Worm (Caenorhabditis elegans) whole organism, L1 larva: ENCODE results near the gene helq-1.

ENCODE experiments used
- C04F5.9 ChIP-seq: sonication (generic microtip); optimal IDR thresholded peaks from 2 replicates; lab custom pipeline; 2016; ENCODE audit warnings: missing genetic modification characterization, missing compliant biosample characterization
- Y116A8C.19 ChIP-seq: sonication (generic microtip); optimal IDR thresholded peaks from 2 replicates; lab custom pipeline; 2016; ENCODE audit warnings: missing compliant biosample characterization, missing genetic modification characterization, borderline replicate concordance
- aly-2 ChIP-seq: fragments of 150-350 bp; optimal IDR thresholded peaks from 2 replicates; lab custom pipeline; 2014; ENCODE audit warnings: missing biosample characterization, missing genetic modification characterization
- ceh-63 ChIP-seq: fragments of 200-800 bp; sonication (Bioruptor generic); optimal IDR thresholded peaks from 2 replicates; lab custom pipeline; 2018; ENCODE audit warnings: mild to moderate bottlenecking, missing genetic modification characterization, missing compliant biosample characterization
- ceh-8 ChIP-seq: fragments of 200-800 bp; sonication (Bioruptor generic); optimal IDR thresholded peaks from 2 replicates; lab custom pipeline; 2018; ENCODE audit warnings: mild to moderate bottlenecking, missing genetic modification characterization, moderate library complexity, missing compliant biosample characterization
- dpl-1 ChIP-seq, 3 experiments: fragments of 150-350 bp in 2 of 3; sonication (generic microtip) in 1 of 3; optimal IDR thresholded peaks; 2 replicates each; lab custom pipeline; 2014 to 2017; ENCODE audit warnings: missing biosample characterization in 3 of 3, missing genetic modification characterization in 3 of 3, missing genetic modification reagents in 3 of 3
- efl-1 ChIP-seq, 4 experiments: fragments of 150-350 bp; optimal IDR thresholded peaks in 3 of 4; peaks in 1 of 4; 1 replicate in 1 of 4; 2 replicates in 3 of 4; lab custom pipeline; 2014; ENCODE audit warnings: missing biosample characterization in 2 of 4, missing genetic modification characterization in 2 of 4, missing genetic modification reagents in 2 of 4
- efl-3 ChIP-seq: fragments of 200-800 bp; sonication (Bioruptor generic); optimal IDR thresholded peaks from 2 replicates; lab custom pipeline; 2018; ENCODE audit warnings: mild to moderate bottlenecking, missing genetic modification characterization, missing compliant biosample characterization
- egl-27 ChIP-seq, 2 experiments: fragments of 150-350 bp in 1 of 2; sonication (generic microtip); optimal IDR thresholded peaks; 3 replicates each; lab custom pipeline; 2017 to 2018; ENCODE audit warnings: missing biosample characterization in 2 of 2, missing genetic modification characterization in 2 of 2, missing genetic modification reagents in 2 of 2
- fkh-10 ChIP-seq: sonication (generic microtip); optimal IDR thresholded peaks from 2 replicates; lab custom pipeline; 2017; ENCODE audit warnings: missing biosample characterization, missing genetic modification reagents, missing genetic modification characterization
- fkh-4 ChIP-seq: sonication (generic microtip); optimal IDR thresholded peaks from 2 replicates; lab custom pipeline; 2016; ENCODE audit warnings: missing compliant biosample characterization, missing genetic modification characterization, borderline replicate concordance
- fos-1 ChIP-seq: fragments of 150-350 bp; optimal IDR thresholded peaks from 2 replicates; lab custom pipeline; 2014; ENCODE audit warnings: missing biosample characterization, missing genetic modification characterization
- grh-1 ChIP-seq: fragments of 200-800 bp; sonication (Bioruptor generic); IDR thresholded peaks from 2 replicates; pipeline ENCODE4 v1.3.6; 2022; ENCODE audit warnings: missing genetic modification reagents, missing genetic modification characterization, missing compliant biosample characterization
- hlh-17 ChIP-seq: fragments of 200-800 bp; sonication (Bioruptor generic); optimal IDR thresholded peaks from 2 replicates; lab custom pipeline; 2018; ENCODE audit warnings: missing genetic modification characterization, mild to moderate bottlenecking, missing compliant biosample characterization, moderate library complexity, borderline replicate concordance
- hlh-4 ChIP-seq: sonication (generic microtip); optimal IDR thresholded peaks from 2 replicates; lab custom pipeline; 2016; ENCODE audit warnings: mild to moderate bottlenecking, missing genetic modification characterization, missing compliant biosample characterization
- irx-1 ChIP-seq: sonication (generic microtip); optimal IDR thresholded peaks from 2 replicates; lab custom pipeline; 2016; ENCODE audit warnings: missing genetic modification characterization, missing compliant biosample characterization
- lin-15B ChIP-seq: fragments of 150-350 bp; sonication (generic microtip); optimal IDR thresholded peaks from 3 replicates; lab custom pipeline; 2014; ENCODE audit warnings: missing biosample characterization, missing genetic modification characterization
- lin-35 ChIP-seq, 2 experiments: fragments of 150-350 bp; optimal IDR thresholded peaks; 2 replicates each; lab custom pipeline; 2014; ENCODE audit warnings: missing biosample characterization in 2 of 2, missing genetic modification characterization in 2 of 2, missing genetic modification reagents in 2 of 2
- lir-3 ChIP-seq: sonication (generic microtip); optimal IDR thresholded peaks from 2 replicates; lab custom pipeline; 2016; ENCODE audit warnings: mild to moderate bottlenecking, missing genetic modification characterization, moderate library complexity, missing compliant biosample characterization; ENCODE audit not compliant: poor library complexity
- lsy-2 ChIP-seq, 2 experiments: fragments of 150-350 bp; optimal IDR thresholded peaks; 2 replicates each; lab custom pipeline; 2014; ENCODE audit warnings: missing biosample characterization in 2 of 2, missing genetic modification characterization in 2 of 2
- mab-9 ChIP-seq: fragments of 200-800 bp; sonication (Bioruptor generic); IDR thresholded peaks from 2 replicates; pipeline ENCODE4 v1.3.6; 2022; ENCODE audit warnings: missing genetic modification reagents, missing genetic modification characterization, missing compliant biosample characterization
- mdl-1 ChIP-seq, 2 experiments: fragments of 150-350 bp; optimal IDR thresholded peaks; 2 replicates each; lab custom pipeline; 2014 to 2017; ENCODE audit warnings: missing biosample characterization in 2 of 2, missing genetic modification characterization in 2 of 2, inconsistent platforms in 1 of 2
- nhr-12 ChIP-seq: sonication (generic microtip); optimal IDR thresholded peaks from 2 replicates; lab custom pipeline; 2017; ENCODE audit warnings: missing biosample characterization, missing genetic modification characterization
- nhr-19 ChIP-seq: fragments of 200-800 bp; sonication (Bioruptor generic); conservative IDR thresholded peaks from 2 replicates; pipeline ENCODE4 v1.3.6; 2022; ENCODE audit warnings: missing genetic modification characterization, missing compliant biosample characterization
- nhr-47 ChIP-seq: sonication (generic microtip); optimal IDR thresholded peaks from 2 replicates; lab custom pipeline; 2016; ENCODE audit warnings: mild to moderate bottlenecking, missing genetic modification characterization, moderate library complexity, missing compliant biosample characterization
- nhr-71 ChIP-seq: sonication (generic microtip); optimal IDR thresholded peaks from 2 replicates; lab custom pipeline; 2016; ENCODE audit warnings: mild to moderate bottlenecking, missing genetic modification characterization, moderate library complexity, missing compliant biosample characterization
- nhr-76 ChIP-seq: sonication (generic microtip); optimal IDR thresholded peaks from 2 replicates; lab custom pipeline; 2017; ENCODE audit warnings: missing biosample characterization, missing genetic modification characterization
- nhr-77 ChIP-seq: fragments of 150-350 bp; optimal IDR thresholded peaks from 2 replicates; lab custom pipeline; 2014; ENCODE audit warnings: missing biosample characterization, missing genetic modification characterization
- nhr-90 ChIP-seq: sonication (generic microtip); optimal IDR thresholded peaks from 2 replicates; lab custom pipeline; 2016; ENCODE audit warnings: mild to moderate bottlenecking, missing genetic modification characterization, missing compliant biosample characterization; ENCODE audit not compliant: poor library complexity
- pag-3 ChIP-seq: sonication (generic microtip); optimal IDR thresholded peaks from 2 replicates; lab custom pipeline; 2017; ENCODE audit warnings: missing genetic modification characterization, mild to moderate bottlenecking, missing compliant biosample characterization, antibody characterized with exemption, borderline replicate concordance; ENCODE audit not compliant: insufficient read depth
- pax-3 ChIP-seq: fragments of 200-800 bp; sonication (Bioruptor generic); optimal IDR thresholded peaks from 2 replicates; lab custom pipeline; 2018; ENCODE audit warnings: mild to moderate bottlenecking, missing genetic modification characterization, moderate library complexity, missing compliant biosample characterization
- snpc-4 ChIP-seq: fragments of 150-350 bp; optimal IDR thresholded peaks from 2 replicates; lab custom pipeline; 2014; ENCODE audit warnings: missing biosample characterization, missing genetic modification characterization
- sox-4 ChIP-seq: sonication (generic microtip); optimal IDR thresholded peaks from 2 replicates; lab custom pipeline; 2016; ENCODE audit warnings: missing genetic modification characterization, missing compliant biosample characterization
- sptf-1 ChIP-seq: fragments of 150-350 bp; optimal IDR thresholded peaks from 2 replicates; lab custom pipeline; 2014; ENCODE audit warnings: missing biosample characterization, missing genetic modification characterization
- swsn-7 ChIP-seq: sonication (generic microtip); optimal IDR thresholded peaks from 2 replicates; lab custom pipeline; 2016; ENCODE audit warnings: missing genetic modification characterization, missing compliant biosample characterization
- tlp-1 ChIP-seq: fragments of 150-350 bp; optimal IDR thresholded peaks from 2 replicates; lab custom pipeline; 2014; ENCODE audit warnings: missing biosample characterization, missing genetic modification characterization
- unc-130 ChIP-seq: fragments of 150-350 bp; optimal IDR thresholded peaks from 2 replicates; lab custom pipeline; 2017; ENCODE audit warnings: missing biosample characterization, missing genetic modification characterization, inconsistent platforms
- unc-62 ChIP-seq: fragments of 150-350 bp; optimal IDR thresholded peaks from 2 replicates; lab custom pipeline; 2014; ENCODE audit warnings: missing biosample characterization, missing genetic modification reagents, missing genetic modification characterization
- unc-86 ChIP-seq: sonication (generic microtip); optimal IDR thresholded peaks from 2 replicates; lab custom pipeline; 2016; ENCODE audit warnings: missing genetic modification characterization, missing compliant biosample characterization
- vab-15 ChIP-seq: sonication (generic microtip); optimal IDR thresholded peaks from 2 replicates; lab custom pipeline; 2017; ENCODE audit warnings: missing genotype, mild to moderate bottlenecking, missing genetic modification characterization, missing compliant biosample characterization
- ztf-4 ChIP-seq: fragments of 150-350 bp; optimal IDR thresholded peaks from 2 replicates; lab custom pipeline; 2014; ENCODE audit warnings: missing biosample characterization, missing genetic modification characterization

The helq-1 gene

DNA sequence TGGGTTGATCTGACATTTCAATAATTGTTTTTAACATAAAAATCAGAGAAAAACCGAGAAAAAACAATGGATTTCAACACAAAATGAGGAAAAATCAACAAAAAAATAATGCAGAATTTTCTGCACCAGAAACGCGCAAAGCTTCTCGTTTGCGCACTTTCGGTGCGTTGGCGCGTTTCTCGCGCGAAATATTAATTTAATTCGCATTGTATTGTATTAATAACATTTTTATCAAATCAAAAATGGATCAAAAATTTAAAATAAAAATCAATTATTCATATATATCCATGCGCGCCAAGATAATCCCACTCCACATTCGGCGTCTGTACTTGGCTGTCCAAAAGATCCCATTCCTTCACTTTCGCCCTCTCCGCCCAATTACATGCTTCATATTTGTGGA lies 47.7 kb upstream of the helq-1 start, which contains the start of gene fem-2 (continued):
- TF ChIP-seq nhr-47 (tag; lab: Kevin White, UChicago): peak; percentile 66
- TF ChIP-seq aly-2 (tag; lab: Kevin White, UChicago): no peak
- no peak for TF ChIP-seq lir-3
- peak; percentile 22 for TF ChIP-seq unc-130
- TF ChIP-seq hlh-17 (GFP tag; lab: Kevin White, UChicago): no peak
- TF ChIP-seq nhr-19 (GFP tag; lab: Robert Waterston, UW): peak; percentile 36
- peak; percentile 5 for TF ChIP-seq unc-86 (tag; lab: Kevin White, UChicago)
- TF ChIP-seq mdl-1 (tag; optimal IDR thresholded peaks at IDR 0.05; lab: Kevin White, UChicago): peak in 1 of 2 experiments; percentile 15
- TF ChIP-seq lsy-2 (tag; optimal IDR thresholded peaks at IDR 0.05; lab: Kevin White, UChicago): peak; percentile 57 to 67
- TF ChIP-seq nhr-77 (tag; lab: Kevin White, UChicago): no peak
- peak; percentile 57 for TF ChIP-seq nhr-90 (tag; lab: Kevin White, UChicago)
- no peak for TF ChIP-seq ztf-4 (tag; lab: Kevin White, UChicago)
- TF ChIP-seq lin-35 (GFP tag; optimal IDR thresholded peaks at IDR 0.05; lab: Kevin White, UChicago): peak; percentile 58 to 67
- no peak for TF ChIP-seq mab-9 (GFP tag; lab: Robert Waterston, UW)
- no peak for TF ChIP-seq snpc-4 (tag; lab: Kevin White, UChicago)
- no peak for TF ChIP-seq nhr-12 (tag; lab: Kevin White, UChicago)
- TF ChIP-seq Y116A8C.19: no peak

ce11 chrIII:631421-631820 lies 44.5 kb upstream of the helq-1 start, which contains the start of gene T19C3.6:
TSS of gene T19C3.6 (minus strand) at chrIII:631521.
- TF ChIP-seq fkh-4 (tag; lab: Kevin White, UChicago): no peak
- TF ChIP-seq lin-15B: no peak
- no peak for TF ChIP-seq fos-1 (tag; lab: Kevin White, UChicago)
- TF ChIP-seq unc-130: no peak
- no peak for TF ChIP-seq nhr-76 (tag; lab: Kevin White, UChicago)
- TF ChIP-seq vab-15: no peak
- TF ChIP-seq nhr-90 (tag; lab: Kevin White, UChicago): no peak
- TF ChIP-seq unc-62 (GFP tag; lab: Kevin White, UChicago): no peak
- TF ChIP-seq sptf-1 (tag; lab: Kevin White, UChicago): no peak
- TF ChIP-seq efl-1 (optimal IDR thresholded peaks at IDR 0.05; lab: Kevin White, UChicago): no peak
- no peak for TF ChIP-seq efl-1 (GFP tag; optimal IDR thresholded peaks at IDR 0.05 in 1 of 2; lab: Kevin White, UChicago)
- TF ChIP-seq pax-3 (tag; lab: Kevin White, UChicago): no peak
- TF ChIP-seq mab-9 (GFP tag; lab: Robert Waterston, UW): no peak
- TF ChIP-seq nhr-77 (tag; lab: Kevin White, UChicago): no peak
- TF ChIP-seq grh-1 (GFP tag; lab: Robert Waterston, UW): no peak

- TF ChIP-seq sox-4 (tag; lab: Kevin White, UChicago) (no peak), nhr-90 (tag; lab: Kevin White, UChicago) (no peak), mdl-1 (tag; optimal IDR thresholded peaks at IDR 0.05; lab: Kevin White, UChicago) (no peak), egl-27 (tag; optimal IDR thresholded peaks at IDR 0.05; lab: Kevin White, UChicago) (no peak), snpc-4 (tag; lab: Kevin White, UChicago) (no peak), ceh-63 (GFP tag; lab: Kevin White, UChicago) (no peak), efl-3 (GFP tag; lab: Kevin White, UChicago) (no peak), tlp-1 (tag; lab: Kevin White, UChicago) (no peak), hlh-4 (tag; lab: Kevin White, UChicago) (no peak), ceh-8 (GFP tag; lab: Kevin White, UChicago) (no peak), swsn-7 (tag; lab: Kevin White, UChicago) (no peak), fkh-10 (GFP tag; lab: Kevin White, UChicago) (no peak), unc-86 (tag; lab: Kevin White, UChicago) (no peak), dpl-1 (GFP tag; optimal IDR thresholded peaks at IDR 0.05; lab: Kevin White, UChicago) (no peak), nhr-77 (tag; lab: Kevin White, UChicago) (no peak), C04F5.9 (tag; lab: Kevin White, UChicago) (no peak), pag-3 (tag; lab: Kevin White, UChicago) (no peak), nhr-71 (tag; lab: Kevin White, UChicago) (no peak), irx-1 (tag; lab: Kevin White, UChicago) (no peak)
These were observed 40.9 kb upstream of the helq-1 start, which contains the start of gene T19C3.5 for ce11 chrIII:627838-628237. TSS of gene T19C3.5 (minus strand) at chrIII:627938.
